Worm (Caenorhabditis elegans) whole organism, midembryonic: Measurements from ENCODE around the gene T20D4.12.

Experiments used
- T22C8.4 ChIP-seq: fragments of 200-800 bp; sonication (Bioruptor generic); IDR thresholded peaks from 2 replicates; pipeline ENCODE4 v1.3.6; 2022; ENCODE audit warnings: missing genetic modification characterization, missing compliant biosample characterization
- cog-1 ChIP-seq: sonication (generic microtip); optimal IDR thresholded peaks from 2 replicates; lab custom pipeline; 2016; ENCODE audit warnings: missing genetic modification characterization, missing compliant biosample characterization
- flt-1 ChIP-seq: fragments of 200-800 bp; sonication (Bioruptor generic); IDR thresholded peaks from 2 replicates; pipeline ENCODE4 v1.3.6; 2022; ENCODE audit warnings: missing genetic modification characterization, missing compliant biosample characterization
- med-1 ChIP-seq: sonication (generic microtip); optimal IDR thresholded peaks from 2 replicates; lab custom pipeline; 2017; ENCODE audit warnings: missing genetic modification characterization, mild to moderate bottlenecking, missing compliant biosample characterization, antibody characterized with exemption, missing genetic modification reagents; ENCODE audit not compliant: insufficient read depth
- tab-1 ChIP-seq: fragments of 200-800 bp; sonication (Bioruptor generic); IDR thresholded peaks from 2 replicates; pipeline ENCODE4 v1.3.6; 2022; ENCODE audit warnings: missing genetic modification characterization, missing compliant biosample characterization
- ztf-23 ChIP-seq: fragments of 200-800 bp; sonication (Bioruptor generic); IDR thresholded peaks from 2 replicates; pipeline ENCODE4 v1.3.6; 2022; ENCODE audit warnings: missing genetic modification reagents, missing genetic modification characterization, missing compliant biosample characterization
- ztf-29 ChIP-seq: fragments of 200-800 bp; sonication (Bioruptor generic); IDR thresholded peaks from 2 replicates; pipeline ENCODE4 v1.3.6; 2022; ENCODE audit warnings: missing genetic modification reagents, missing genetic modification characterization, missing compliant biosample characterization

DNA sequence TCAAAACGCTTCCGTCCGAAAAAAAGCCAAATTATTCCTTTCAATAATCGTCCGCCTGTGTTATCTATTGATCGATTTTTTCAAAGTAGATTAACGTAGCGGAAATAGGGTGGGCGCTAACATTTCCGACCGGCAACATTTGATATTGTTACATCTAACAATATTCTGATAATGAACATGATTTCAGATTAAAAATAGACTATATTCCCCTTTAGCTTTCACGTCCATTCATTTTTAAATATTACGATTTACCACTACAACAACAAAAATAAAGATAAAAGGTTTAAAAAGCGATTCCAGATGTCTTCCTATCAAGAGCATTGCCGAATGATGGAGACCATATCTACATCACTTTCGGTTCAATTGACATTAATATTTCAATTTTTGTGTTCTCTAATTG, 29.2 kb downstream of the T20D4.12 start, which contains the start of gene srab-22:
- TF ChIP-seq flt-1 (GFP tag; lab: Robert Waterston, UW) (no peak), ztf-23 (no peak), T22C8.4 (GFP tag; lab: Robert Waterston, UW) (no peak), tab-1 (GFP tag; lab: Robert Waterston, UW) (no peak), ztf-29 (GFP tag; lab: Robert Waterston, UW) (no peak), med-1 (GFP tag; lab: Kevin White, UChicago) (no peak), cog-1 (tag; lab: Kevin White, UChicago) (no peak)
